Fruit fly (Drosophila melanogaster) whole organism, pupa: ENCODE data around the gene CG43115.

Experiments
- CG10348 ChIP-seq: fragments of 200-800 bp; sonication (Bioruptor generic); IDR thresholded peaks from 2 replicates; pipeline ENCODE4 v1.3.6; 2022; ENCODE audit warnings: missing biosample characterization, missing genetic modification characterization
- CG12605 ChIP-seq: fragments of 200-800 bp; sonication (Bioruptor generic); IDR thresholded peaks from 2 replicates; pipeline ENCODE4 v1.3.6; 2022; ENCODE audit warnings: missing biosample characterization, missing genetic modification characterization
- CG13204 ChIP-seq: fragments of 200-800 bp; sonication (Bioruptor generic); optimal IDR thresholded peaks from 2 replicates; lab custom pipeline; 2018; ENCODE audit warnings: missing biosample characterization, mild to moderate bottlenecking, missing genetic modification characterization, moderate library complexity
- CG14655 ChIP-seq: fragments of 200-800 bp; sonication (Bioruptor generic); optimal IDR thresholded peaks from 3 replicates; lab custom pipeline; 2017; ENCODE audit warnings: mild to moderate bottlenecking, missing biosample characterization, missing genetic modification reagents, missing genetic modification characterization
- CG15710 ChIP-seq: fragments of 200-800 bp; sonication (Bioruptor generic); optimal IDR thresholded peaks from 2 replicates; lab custom pipeline; 2018; ENCODE audit warnings: missing biosample characterization, mild to moderate bottlenecking, missing genetic modification characterization, moderate library complexity
- CG17806 ChIP-seq: fragments of 200-800 bp; sonication (Bioruptor generic); optimal IDR thresholded peaks from 2 replicates; lab custom pipeline; 2018; ENCODE audit warnings: missing biosample characterization, mild to moderate bottlenecking, missing genetic modification characterization, moderate library complexity
- CG32121 ChIP-seq: fragments of 200-800 bp; sonication (Bioruptor generic); IDR thresholded peaks from 2 replicates; pipeline ENCODE4 v1.3.6; 2022; ENCODE audit warnings: missing biosample characterization, missing genetic modification characterization
- CG34367 ChIP-seq: fragments of 200-800 bp; sonication (Bioruptor generic); optimal IDR thresholded peaks from 2 replicates; lab custom pipeline; 2018; ENCODE audit warnings: missing biosample characterization, mild to moderate bottlenecking, missing genetic modification characterization
- CG4496 ChIP-seq: fragments of 200-800 bp; sonication (Bioruptor generic); IDR thresholded peaks from 3 replicates; pipeline ENCODE4 v1.3.6; 2022; ENCODE audit warnings: missing biosample characterization, missing genetic modification characterization
- CG8159 ChIP-seq: fragments of 200-800 bp; sonication (Bioruptor generic); optimal IDR thresholded peaks from 3 replicates; lab custom pipeline; 2018; ENCODE audit warnings: missing biosample characterization, mild to moderate bottlenecking, missing genetic modification characterization, moderate library complexity
- CG8301 ChIP-seq: fragments of 200-800 bp; sonication (Bioruptor generic); optimal IDR thresholded peaks from 2 replicates; lab custom pipeline; 2018; ENCODE audit warnings: missing biosample characterization, mild to moderate bottlenecking, missing genetic modification characterization
- CG9948 ChIP-seq: fragments of 200-800 bp; sonication (Bioruptor generic); optimal IDR thresholded peaks from 2 replicates; lab custom pipeline; 2018; ENCODE audit warnings: missing biosample characterization, mild to moderate bottlenecking, missing genetic modification characterization, moderate library complexity
- D1 ChIP-seq: fragments of 200-800 bp; sonication (Bioruptor generic); optimal IDR thresholded peaks from 2 replicates; lab custom pipeline; 2018; ENCODE audit warnings: missing biosample characterization, mild to moderate bottlenecking, missing genetic modification characterization, moderate library complexity
- EcR ChIP-seq: fragments of 200-800 bp; sonication (Bioruptor generic); optimal IDR thresholded peaks from 3 replicates; lab custom pipeline; 2019; ENCODE audit warnings: missing biosample characterization, missing genetic modification characterization, mild to moderate bottlenecking, moderate library complexity, missing genetic modification reagents
- Ets98B ChIP-seq: fragments of 200-800 bp; sonication (Bioruptor generic); IDR thresholded peaks from 2 replicates; pipeline ENCODE4 v1.3.6; 2022; ENCODE audit warnings: missing biosample characterization, missing genetic modification characterization
- Pif1A ChIP-seq: fragments of 200-800 bp; sonication (Bioruptor generic); optimal IDR thresholded peaks from 3 replicates; lab custom pipeline; 2016; ENCODE audit warnings: missing biosample characterization, missing genetic modification characterization
- Pif1B ChIP-seq: fragments of 200-800 bp; sonication (Bioruptor generic); optimal IDR thresholded peaks from 3 replicates; lab custom pipeline; 2016; ENCODE audit warnings: missing biosample characterization, missing genetic modification characterization
- Snoo ChIP-seq: fragments of 200-800 bp; sonication (Bioruptor generic); optimal IDR thresholded peaks from 3 replicates; lab custom pipeline; 2017; ENCODE audit warnings: missing biosample characterization, mild to moderate bottlenecking, missing genetic modification characterization, inconsistent platforms
- fd96Ca ChIP-seq: fragments of 200-800 bp; sonication (Bioruptor generic); IDR thresholded peaks from 3 replicates; pipeline ENCODE4 v1.3.6; 2022; ENCODE audit warnings: missing biosample characterization, missing genetic modification characterization
- gl ChIP-seq: fragments of 200-800 bp; sonication (Bioruptor generic); optimal IDR thresholded peaks from 2 replicates; lab custom pipeline; 2018; ENCODE audit warnings: missing biosample characterization, mild to moderate bottlenecking, missing genetic modification characterization
- rn ChIP-seq: fragments of 200-800 bp; sonication (Bioruptor generic); IDR thresholded peaks from 2 replicates; pipeline ENCODE4 v1.3.6; 2022; ENCODE audit warnings: missing biosample characterization, missing genetic modification characterization

Gene CG43115

DNA sequence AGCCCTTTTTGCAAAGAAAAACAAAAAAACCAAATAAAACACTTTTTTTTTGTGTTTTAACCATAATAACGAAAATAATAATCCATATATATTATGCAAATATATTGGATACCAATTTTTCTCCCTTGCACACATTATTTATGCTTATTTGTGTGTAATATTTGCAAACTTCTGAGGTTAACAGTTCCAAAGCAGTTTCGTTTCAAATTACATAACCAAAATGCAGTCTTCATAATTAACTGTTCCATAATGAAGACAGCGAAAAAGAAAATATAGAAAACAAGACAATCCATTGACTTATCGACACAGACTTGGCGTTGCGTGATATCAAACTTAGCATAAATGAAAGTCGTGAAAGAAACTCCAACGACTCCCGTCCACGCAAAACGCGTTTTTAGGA lies 9.4 kb upstream of the CG43115 start:
- TF ChIP-seq CG8159 (tag; lab: Kevin White, UChicago) (no peak), CG14655 (no peak)

DNA sequence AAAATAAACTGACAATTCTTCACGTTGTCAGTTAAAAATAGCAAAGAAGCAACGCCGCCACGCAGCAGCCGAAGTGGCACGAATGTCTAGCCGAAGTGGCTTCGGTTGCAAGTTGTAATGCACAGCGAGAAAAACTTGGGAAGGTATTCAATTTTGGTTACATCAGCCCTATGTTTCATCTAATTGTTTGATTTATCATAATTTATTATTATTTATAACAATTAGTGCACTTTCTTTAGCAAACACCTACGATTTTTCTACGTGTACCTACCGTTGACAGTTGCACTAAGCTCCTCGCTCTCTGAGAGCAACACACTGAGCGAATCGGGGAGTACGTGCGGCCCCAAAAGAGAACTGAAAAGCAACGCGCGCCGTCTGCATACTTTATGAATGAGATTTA lies 8.6 kb upstream of the CG43115 start, which contains the start of gene Tsp5D:
Tsp5D (minus strand) TSS at position 13 of the 400 bp plus-strand sequence.
- peak; percentile 54 for TF ChIP-seq D1 (tag; lab: Kevin White, UChicago)
- TF ChIP-seq CG34367 (tag; lab: Kevin White, UChicago), result peak; percentile 93
- TF ChIP-seq CG32121 (GFP tag; lab: Robert Waterston, UW), result peak; percentile 99
- peak; percentile 90 for TF ChIP-seq Pif1B (GFP tag; lab: Kevin White, UChicago)
- TF ChIP-seq CG13204 (GFP tag; lab: Kevin White, UChicago), result peak; percentile 86
- TF ChIP-seq fd96Ca, result peak; percentile 99
- TF ChIP-seq Pif1A (GFP tag; lab: Kevin White, UChicago), result peak; percentile 90
- TF ChIP-seq CG14655, result peak; percentile 99
- peak; percentile 99 for TF ChIP-seq Ets98B (GFP tag; lab: Robert Waterston, UW)
- peak; percentile 97 for TF ChIP-seq CG17806 (tag; lab: Kevin White, UChicago)
- peak; percentile 99 for TF ChIP-seq rn
- peak; percentile 52 for TF ChIP-seq Snoo (tag; lab: Kevin White, UChicago)
- peak; percentile 99 for TF ChIP-seq CG8301 (tag; lab: Kevin White, UChicago)
- peak; percentile 93 for TF ChIP-seq CG15710
- peak; percentile 95 for TF ChIP-seq CG10348 (GFP tag; lab: Robert Waterston, UW)
- TF ChIP-seq CG12605 (GFP tag; lab: Robert Waterston, UW), result peak; percentile 99
- peak; percentile 95 for TF ChIP-seq CG9948 (tag; lab: Kevin White, UChicago)
- peak; percentile 96 for TF ChIP-seq CG8159 (tag; lab: Kevin White, UChicago)
- no peak for TF ChIP-seq EcR (GFP tag; lab: Kevin White, UChicago)
- peak; percentile 89 for TF ChIP-seq gl
- TF ChIP-seq CG4496 (GFP tag; lab: Robert Waterston, UW), result peak; percentile 99

DNA sequence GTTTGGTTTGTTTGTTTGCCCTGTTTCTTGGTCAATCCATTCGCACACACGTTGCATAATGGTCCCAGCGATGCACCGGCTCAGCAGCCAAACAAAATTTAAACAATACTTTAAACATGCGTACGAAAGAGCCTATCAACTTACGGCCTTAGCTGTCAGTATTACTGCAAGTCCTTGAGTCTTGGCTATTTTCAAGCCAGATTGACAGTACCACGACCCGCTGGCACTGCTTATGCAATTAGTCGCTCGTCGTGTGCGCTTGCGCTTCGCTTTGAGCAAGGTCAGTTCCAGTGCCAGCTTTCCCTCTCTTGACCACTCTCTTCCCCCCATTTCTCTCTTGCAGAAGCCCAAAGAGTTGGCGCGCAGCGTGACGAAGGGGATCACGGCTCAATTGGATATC lies 2.5 kb upstream of the CG43115 start:
- TF ChIP-seq Snoo (tag; lab: Kevin White, UChicago), result no peak
- TF ChIP-seq CG8301 (tag; lab: Kevin White, UChicago), result no peak
- no peak for TF ChIP-seq CG32121 (GFP tag; lab: Robert Waterston, UW)
- TF ChIP-seq EcR (GFP tag; lab: Kevin White, UChicago), result no peak
- TF ChIP-seq Pif1B (GFP tag; lab: Kevin White, UChicago), result no peak
- TF ChIP-seq CG34367 (tag; lab: Kevin White, UChicago), result no peak
- TF ChIP-seq fd96Ca, result no peak
- no peak for TF ChIP-seq CG4496 (GFP tag; lab: Robert Waterston, UW)
- no peak for TF ChIP-seq CG12605 (GFP tag; lab: Robert Waterston, UW)
- TF ChIP-seq D1 (tag; lab: Kevin White, UChicago), result no peak

DNA sequence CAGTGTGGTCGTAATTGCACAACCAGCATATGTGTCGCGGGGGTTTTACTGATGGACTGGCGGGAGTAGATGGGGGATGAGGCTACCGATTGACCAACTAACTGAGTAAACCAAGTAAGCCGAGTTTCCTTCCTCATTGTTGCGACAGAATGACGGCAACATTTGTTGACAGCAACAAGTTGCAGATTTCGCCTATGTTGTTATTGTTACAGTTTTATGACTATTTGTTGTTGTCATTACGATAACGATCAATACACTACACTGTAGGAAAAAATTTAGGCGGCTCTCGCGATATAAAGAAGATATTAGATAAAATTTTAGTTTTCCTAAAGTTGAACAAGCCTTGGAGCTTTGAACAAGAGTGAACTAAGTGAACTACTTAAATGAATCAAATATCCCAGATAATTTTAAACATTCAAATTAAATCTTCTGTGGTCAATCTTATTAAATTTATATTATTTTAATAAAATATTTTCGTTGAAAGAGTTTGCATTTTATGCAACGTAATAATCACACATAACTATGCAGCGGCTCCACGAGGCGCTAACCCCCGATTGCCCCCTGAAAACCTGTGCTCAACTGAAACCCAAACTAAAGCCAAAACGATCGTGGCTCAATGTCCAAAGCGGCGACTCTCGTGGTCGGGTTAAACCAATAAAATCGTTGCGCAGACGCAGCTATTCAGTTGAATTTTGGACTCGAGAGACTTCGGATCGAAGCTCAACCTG lies 1.2 kb upstream of the CG43115 start, which contains the start of gene CG5928:
CG5928 (plus strand) TSS at position 678 of the 728 bp plus-strand sequence.
- no peak for TF ChIP-seq fd96Ca
- TF ChIP-seq CG32121 (GFP tag; lab: Robert Waterston, UW), result 0 out of 2 replicates have a peak, but pooled peaks have one; percentile 7

DNA sequence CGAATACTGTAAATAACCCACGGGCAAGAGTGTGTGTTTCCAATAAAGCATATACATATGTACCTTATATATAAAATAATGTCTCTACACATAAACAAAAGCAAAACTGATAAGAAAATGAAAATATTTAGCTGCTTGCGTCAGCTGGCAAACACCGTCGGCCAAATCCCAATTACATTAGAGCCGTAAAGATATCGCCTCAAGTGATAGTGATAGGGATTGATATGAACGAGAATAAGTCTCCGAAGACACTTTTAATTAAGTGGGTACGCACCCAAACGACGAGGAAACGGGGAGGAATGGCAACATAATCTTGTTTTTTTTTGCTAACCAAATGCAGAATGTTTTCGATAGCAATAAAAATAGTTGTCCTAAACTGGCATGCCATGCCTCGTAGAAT lies 1.7 kb downstream of the CG43115 start:
- no peak for TF ChIP-seq CG4496 (GFP tag; lab: Robert Waterston, UW)

DNA sequence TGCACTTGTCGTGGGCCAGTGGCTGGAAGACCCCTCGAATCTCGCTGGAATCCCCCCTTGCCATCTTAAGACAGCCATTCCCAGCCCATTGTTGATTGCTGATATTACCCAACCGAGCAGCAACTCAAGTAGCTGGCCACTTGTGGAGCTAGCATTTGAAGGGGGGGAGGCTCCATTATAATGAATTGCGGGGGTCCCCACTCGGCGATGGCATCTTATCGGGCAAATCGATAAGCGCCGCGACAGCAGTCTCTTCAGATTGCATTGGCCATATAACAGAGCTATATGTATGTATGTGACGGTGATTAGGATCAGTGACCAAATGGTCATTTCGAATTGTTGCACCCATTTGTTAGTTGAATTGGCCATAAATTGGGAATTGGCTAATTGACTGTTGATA lies 4.1 kb downstream of the CG43115 start:
- TF ChIP-seq EcR (GFP tag; lab: Kevin White, UChicago) (peak; percentile 35), D1 (tag; lab: Kevin White, UChicago) (no peak)

DNA sequence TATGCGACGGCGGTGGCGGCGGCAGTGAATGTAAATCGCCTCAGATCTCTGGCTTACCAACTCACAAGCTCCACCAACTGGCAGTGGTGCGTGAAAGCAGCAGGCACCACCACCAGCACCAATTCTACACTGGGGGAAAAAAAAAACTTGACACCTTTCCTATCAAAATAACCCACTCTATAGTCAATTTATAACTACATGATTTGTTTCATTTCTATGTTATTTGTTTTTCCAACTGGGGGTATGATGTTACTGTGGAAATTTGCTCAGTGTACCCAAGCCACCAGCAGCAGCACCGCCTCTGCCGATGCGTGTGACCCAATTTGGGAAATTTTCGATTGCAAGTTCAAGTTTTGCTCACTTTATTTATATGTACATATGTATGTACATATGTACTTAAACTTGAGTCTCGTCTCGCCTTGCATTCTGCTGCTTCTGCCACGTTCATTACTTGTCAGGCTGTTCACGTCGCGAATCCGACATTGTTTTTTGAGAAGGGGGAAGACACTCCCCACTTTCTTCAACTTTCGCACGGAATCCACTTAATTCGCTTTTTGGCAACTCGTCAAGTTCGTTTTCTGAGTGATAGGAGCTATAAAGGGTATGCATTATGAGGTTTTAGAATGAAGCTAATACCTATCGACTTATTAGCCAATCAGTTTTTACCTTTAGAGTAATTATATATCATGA lies 6.9 kb downstream of the CG43115 start:
- TF ChIP-seq CG32121 (GFP tag; lab: Robert Waterston, UW) (peak; percentile 78; the same call in 1 of the 2 replicates), gl (no peak), CG34367 (tag; lab: Kevin White, UChicago) (peak; percentile 14), CG9948 (tag; lab: Kevin White, UChicago) (peak; percentile 20), CG17806 (tag; lab: Kevin White, UChicago) (peak; percentile 31), Ets98B (GFP tag; lab: Robert Waterston, UW) (peak; percentile 72), Snoo (tag; lab: Kevin White, UChicago) (peak; percentile 83), CG4496 (GFP tag; lab: Robert Waterston, UW) (peak; percentile 84), CG8159 (tag; lab: Kevin White, UChicago) (peak; percentile 45), rn (peak; percentile 77), CG10348 (GFP tag; lab: Robert Waterston, UW) (no peak), CG8301 (tag; lab: Kevin White, UChicago) (peak; percentile 64), CG15710 (peak; percentile 32), Pif1A (GFP tag; lab: Kevin White, UChicago) (peak; percentile 78), D1 (tag; lab: Kevin White, UChicago) (no peak), EcR (GFP tag; lab: Kevin White, UChicago) (no peak), CG13204 (GFP tag; lab: Kevin White, UChicago) (no peak), fd96Ca (peak; percentile 76; the same call in 2 of the 3 replicates), Pif1B (GFP tag; lab: Kevin White, UChicago) (peak; percentile 71), CG14655 (peak; percentile 54), CG12605 (GFP tag; lab: Robert Waterston, UW) (0 out of 2 replicates have a peak, but pooled peaks have one; percentile 15)
